Worm (Caenorhabditis elegans): ENCODE results near the gene srbc-83.

DNA sequence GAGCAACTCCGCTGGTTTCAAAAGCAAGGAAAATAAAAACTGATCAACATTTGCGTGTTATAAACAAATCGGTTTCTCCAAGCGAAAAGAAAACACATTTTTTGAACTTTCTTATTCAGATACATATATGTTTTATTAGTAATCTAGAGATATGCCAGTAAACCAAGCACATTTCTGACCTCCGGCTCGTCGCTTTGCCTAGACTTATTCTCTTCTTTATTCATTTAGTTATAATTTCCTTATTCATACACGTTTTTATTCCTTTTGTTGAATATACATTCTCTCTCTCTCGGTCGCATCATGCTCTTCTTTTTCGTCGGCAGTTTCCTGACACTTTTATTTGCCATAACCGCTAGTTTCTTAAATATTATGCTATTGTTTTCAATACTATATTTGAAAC lies 1.5 kb downstream of the srbc-83 start, which contains the start of gene srbc-84:
- TF ChIP-seq lsy-2 (tag; optimal IDR thresholded peaks at IDR 0.05) (no peak), lin-13 (GFP tag; optimal IDR thresholded peaks at IDR 0.05) (no peak), egl-27 (tag; optimal IDR thresholded peaks at IDR 0.05) (no peak), ama-1 (optimal IDR thresholded peaks at IDR 0.05) (no peak), elt-3 (tag; optimal IDR thresholded peaks at IDR 0.05) (no peak), zag-1 (tag; optimal IDR thresholded peaks at IDR 0.05) (no peak), aly-2 (tag; optimal IDR thresholded peaks at IDR 0.05) (no peak), Y55F3AM.14 (GFP tag; optimal IDR thresholded peaks at IDR 0.05) (no peak), ZK546.5 (tag; optimal IDR thresholded peaks at IDR 0.05) (no peak), nhr-237 (tag; optimal IDR thresholded peaks at IDR 0.05) (no peak)

Data from whole organism, L2 larva.